Worm (Caenorhabditis elegans) whole organism, L3 larva: ENCODE measurements around the gene C07H6.2.

Experiments
- ZK546.5 ChIP-seq: sonication (generic microtip); optimal IDR thresholded peaks from 2 replicates; lab custom pipeline; 2017; ENCODE audit warnings: missing biosample characterization, missing genetic modification characterization
- aly-2 ChIP-seq: fragments of 150-350 bp; optimal IDR thresholded peaks from 2 replicates; lab custom pipeline; 2014; ENCODE audit warnings: missing biosample characterization, missing genetic modification characterization
- ceh-16 ChIP-seq: sonication (generic microtip); optimal IDR thresholded peaks from 2 replicates; lab custom pipeline; 2017; ENCODE audit warnings: missing biosample characterization, missing genetic modification characterization
- ceh-82 ChIP-seq: fragments of 150-350 bp; optimal IDR thresholded peaks from 2 replicates; lab custom pipeline; 2014; ENCODE audit warnings: missing biosample characterization, missing genetic modification characterization
- daf-12 ChIP-seq: fragments of 150-350 bp; optimal IDR thresholded peaks from 2 replicates; lab custom pipeline; 2014; ENCODE audit warnings: missing biosample characterization, missing genetic modification reagents, missing genetic modification characterization
- egl-27 ChIP-seq: sonication (generic microtip); optimal IDR thresholded peaks from 4 replicates; lab custom pipeline; 2017; ENCODE audit warnings: missing biosample characterization, missing genetic modification reagents, missing genetic modification characterization
- elt-1 ChIP-seq: fragments of 150-350 bp; optimal IDR thresholded peaks from 2 replicates; lab custom pipeline; 2014; ENCODE audit warnings: missing biosample characterization, missing genetic modification characterization
- elt-2 ChIP-seq: sonication (generic microtip); optimal IDR thresholded peaks from 2 replicates; lab custom pipeline; 2016; ENCODE audit warnings: missing genetic modification reagents, mild to moderate bottlenecking, missing genetic modification characterization, missing compliant biosample characterization
- elt-3 ChIP-seq, 3 experiments: fragments of 150-350 bp in 1 of 3; sonication (generic microtip) in 2 of 3; optimal IDR thresholded peaks; 2 replicates in 2 of 3; 4 replicates in 1 of 3; lab custom pipeline; 2014 to 2017; ENCODE audit warnings: missing biosample characterization in 3 of 3, missing genetic modification characterization in 3 of 3
- fkh-10 ChIP-seq: sonication (generic microtip); optimal IDR thresholded peaks from 2 replicates; lab custom pipeline; 2017; ENCODE audit warnings: missing biosample characterization, missing genetic modification reagents, missing genetic modification characterization
- fos-1 ChIP-seq: fragments of 150-350 bp; optimal IDR thresholded peaks from 2 replicates; lab custom pipeline; 2014; ENCODE audit warnings: missing biosample characterization, missing genetic modification characterization
- hmg-11 ChIP-seq: sonication (generic microtip); optimal IDR thresholded peaks from 2 replicates; lab custom pipeline; 2016; ENCODE audit warnings: missing genetic modification characterization, missing compliant biosample characterization
- jun-1 ChIP-seq: fragments of 150-350 bp; optimal IDR thresholded peaks from 2 replicates; lab custom pipeline; 2014; ENCODE audit warnings: missing biosample characterization, missing genetic modification reagents, missing genetic modification characterization
- lin-39 ChIP-seq: fragments of 150-350 bp; optimal IDR thresholded peaks from 2 replicates; lab custom pipeline; 2018; ENCODE audit warnings: missing biosample characterization, missing genetic modification reagents, missing genetic modification characterization
- lsy-12 ChIP-seq: sonication (generic microtip); optimal IDR thresholded peaks from 2 replicates; lab custom pipeline; 2016; ENCODE audit warnings: mild to moderate bottlenecking, missing genetic modification characterization, missing compliant biosample characterization
- mdl-1 ChIP-seq: fragments of 150-350 bp; optimal IDR thresholded peaks from 2 replicates; lab custom pipeline; 2014; ENCODE audit warnings: missing biosample characterization, missing genetic modification characterization
- mml-1 ChIP-seq: fragments of 150-350 bp; sonication (generic microtip); optimal IDR thresholded peaks from 3 replicates; lab custom pipeline; 2014; ENCODE audit warnings: missing biosample characterization, missing genetic modification characterization
- nfya-1 ChIP-seq: sonication (generic microtip); optimal IDR thresholded peaks from 2 replicates; lab custom pipeline; 2017; ENCODE audit warnings: missing genetic modification characterization, mild to moderate bottlenecking, missing compliant biosample characterization, antibody characterized with exemption, moderate library complexity; ENCODE audit not compliant: insufficient read depth
- nhr-11 ChIP-seq: fragments of 150-350 bp; optimal IDR thresholded peaks from 2 replicates; lab custom pipeline; 2014; ENCODE audit warnings: missing biosample characterization, missing genetic modification characterization
- nhr-25 ChIP-seq: sonication (generic microtip); optimal IDR thresholded peaks from 2 replicates; lab custom pipeline; 2017; ENCODE audit warnings: missing biosample characterization, missing genetic modification characterization
- nhr-28 ChIP-seq: fragments of 150-350 bp; optimal IDR thresholded peaks from 2 replicates; lab custom pipeline; 2014; ENCODE audit warnings: missing biosample characterization, missing genetic modification characterization
- nhr-43 ChIP-seq: sonication (generic microtip); optimal IDR thresholded peaks from 2 replicates; lab custom pipeline; 2016; ENCODE audit warnings: mild to moderate bottlenecking, missing genetic modification characterization, missing compliant biosample characterization; ENCODE audit not compliant: poor library complexity, severe bottlenecking
- nhr-67 ChIP-seq: fragments of 150-350 bp; optimal IDR thresholded peaks from 2 replicates; lab custom pipeline; 2014; ENCODE audit warnings: missing biosample characterization, missing genetic modification characterization
- nhr-76 ChIP-seq: fragments of 150-350 bp; sonication (generic microtip); optimal IDR thresholded peaks from 5 replicates; lab custom pipeline; 2014; ENCODE audit warnings: missing biosample characterization, missing genetic modification characterization
- nhr-77 ChIP-seq: fragments of 150-350 bp; optimal IDR thresholded peaks from 2 replicates; lab custom pipeline; 2014; ENCODE audit warnings: missing biosample characterization, missing genetic modification characterization
- pha-4 ChIP-seq: fragments of 150-350 bp; optimal IDR thresholded peaks from 2 replicates; lab custom pipeline; 2014; ENCODE audit warnings: missing biosample characterization, missing genetic modification reagents, missing genetic modification characterization
- pqm-1 ChIP-seq: fragments of 150-350 bp; optimal IDR thresholded peaks from 2 replicates; lab custom pipeline; 2017; ENCODE audit warnings: missing biosample characterization, missing genetic modification characterization, inconsistent platforms
- sea-2 ChIP-seq: fragments of 150-350 bp; sonication (generic microtip); optimal IDR thresholded peaks from 4 replicates; lab custom pipeline; 2014; ENCODE audit warnings: missing biosample characterization, missing genetic modification reagents, missing genetic modification characterization
- skn-1 ChIP-seq: fragments of 150-350 bp; optimal IDR thresholded peaks from 2 replicates; lab custom pipeline; 2014; ENCODE audit warnings: missing biosample characterization, missing genetic modification characterization
- tbx-2 ChIP-seq: sonication (generic microtip); optimal IDR thresholded peaks from 2 replicates; lab custom pipeline; 2016; ENCODE audit warnings: mild to moderate bottlenecking, missing genetic modification characterization, missing compliant biosample characterization
- unc-62 ChIP-seq: fragments of 150-350 bp; sonication (generic microtip); optimal IDR thresholded peaks from 4 replicates; lab custom pipeline; 2014; ENCODE audit warnings: missing biosample characterization, missing genetic modification reagents, missing genetic modification characterization
- zag-1 ChIP-seq: fragments of 150-350 bp; optimal IDR thresholded peaks from 2 replicates; lab custom pipeline; 2014; ENCODE audit warnings: missing biosample characterization, missing genetic modification characterization
- ztf-11 ChIP-seq: fragments of 150-350 bp; optimal IDR thresholded peaks from 2 replicates; lab custom pipeline; 2014; ENCODE audit warnings: missing biosample characterization, missing genetic modification characterization

The C07H6.2 gene

ce11 chrIII:7478932-7479331 is 41.9 kb upstream of the C07H6.2 start:
- TF ChIP-seq aly-2 (tag; lab: Kevin White, UChicago) (no peak), ztf-11 (tag; lab: Kevin White, UChicago) (no peak), hmg-11 (no peak), fos-1 (tag; lab: Kevin White, UChicago) (no peak), nhr-11 (tag; lab: Kevin White, UChicago) (no peak), nhr-67 (tag; lab: Kevin White, UChicago) (no peak), zag-1 (tag; lab: Kevin White, UChicago) (no peak), pqm-1 (tag; lab: Kevin White, UChicago) (peak; percentile 90), elt-2 (tag; lab: Kevin White, UChicago) (peak; percentile 95)

ce11 chrIII:7484765-7485164 is 36.0 kb upstream of the C07H6.2 start:
- TF ChIP-seq hmg-11: no peak
- no peak for TF ChIP-seq jun-1 (tag; lab: Kevin White, UChicago)
- TF ChIP-seq nhr-28: no peak
- no peak for TF ChIP-seq daf-12 (tag; lab: Kevin White, UChicago)
- TF ChIP-seq tbx-2 (tag; lab: Kevin White, UChicago): no peak
- TF ChIP-seq nhr-77: no peak
- TF ChIP-seq elt-1 (tag; lab: Kevin White, UChicago): no peak
- no peak for TF ChIP-seq nhr-76
- no peak for TF ChIP-seq nfya-1 (tag; lab: Kevin White, UChicago)
- no peak for TF ChIP-seq ceh-16
- TF ChIP-seq pha-4: no peak
- TF ChIP-seq egl-27 (tag; lab: Kevin White, UChicago): no peak

- peak; percentile 83 for TF ChIP-seq nhr-25
- TF ChIP-seq lsy-12: no peak
- peak in 2 of 3 experiments; percentile 30 to 90 for TF ChIP-seq elt-3 (tag; optimal IDR thresholded peaks at IDR 0.05; lab: Kevin White, UChicago)
- no peak for TF ChIP-seq nhr-11 (tag; lab: Kevin White, UChicago)
- no peak for TF ChIP-seq aly-2 (tag; lab: Kevin White, UChicago)
- no peak for TF ChIP-seq unc-62 (GFP tag; lab: Kevin White, UChicago)
- TF ChIP-seq ztf-11 (tag; lab: Kevin White, UChicago): no peak
- TF ChIP-seq nhr-43 (tag; lab: Kevin White, UChicago): peak; percentile 3
- TF ChIP-seq egl-27 (tag; lab: Kevin White, UChicago): no peak
- TF ChIP-seq pqm-1 (tag; lab: Kevin White, UChicago): no peak
- TF ChIP-seq nhr-77: no peak
- peak; percentile 17 for TF ChIP-seq mdl-1 (tag; lab: Kevin White, UChicago)
- peak; percentile 33 for TF ChIP-seq nfya-1 (tag; lab: Kevin White, UChicago)
Observed at ce11 chrIII:7488303-7488702, 32.5 kb upstream of the C07H6.2 start.

ce11 chrIII:7489055-7489534 is 31.7 kb upstream of the C07H6.2 start, which contains the start of gene mup-4:
Gene mup-4 (minus strand): TSS chrIII:7489105.
- TF ChIP-seq nfya-1 (tag; lab: Kevin White, UChicago): peak; percentile 50
- no peak for TF ChIP-seq ZK546.5 (tag; lab: Kevin White, UChicago)
- peak; percentile 11 for TF ChIP-seq nhr-25

- TF ChIP-seq elt-2 (tag; lab: Kevin White, UChicago): no peak
- no peak for TF ChIP-seq skn-1 (tag; lab: Kevin White, UChicago)
- no peak for TF ChIP-seq tbx-2 (tag; lab: Kevin White, UChicago)
- TF ChIP-seq egl-27 (tag; lab: Kevin White, UChicago): no peak
- TF ChIP-seq nhr-25: peak; percentile 20
- TF ChIP-seq fkh-10 (GFP tag; lab: Kevin White, UChicago): no peak
- TF ChIP-seq aly-2 (tag; lab: Kevin White, UChicago): no peak
- peak in 2 of 3 experiments; percentile 13 to 44 for TF ChIP-seq elt-3 (tag; optimal IDR thresholded peaks at IDR 0.05; lab: Kevin White, UChicago)
- TF ChIP-seq ceh-82 (tag; lab: Kevin White, UChicago): no peak
- TF ChIP-seq nhr-43 (tag; lab: Kevin White, UChicago): peak; percentile 32
- no peak for TF ChIP-seq lin-39 (tag; lab: Kevin White, UChicago)
- no peak for TF ChIP-seq sea-2
- no peak for TF ChIP-seq nhr-77
- no peak for TF ChIP-seq mdl-1 (tag; lab: Kevin White, UChicago)
- no peak for TF ChIP-seq mml-1 (tag; lab: Kevin White, UChicago)
- TF ChIP-seq lsy-12: no peak
- TF ChIP-seq nhr-28: no peak
- peak; percentile 6 for TF ChIP-seq nfya-1 (tag; lab: Kevin White, UChicago)
- no peak for TF ChIP-seq pha-4
Observed at ce11 chrIII:7490061-7490460, 30.7 kb upstream of the C07H6.2 start.
